Comparison of ENCODE assay signal across 4 worm cellular contexts in the genomic region with DNA sequence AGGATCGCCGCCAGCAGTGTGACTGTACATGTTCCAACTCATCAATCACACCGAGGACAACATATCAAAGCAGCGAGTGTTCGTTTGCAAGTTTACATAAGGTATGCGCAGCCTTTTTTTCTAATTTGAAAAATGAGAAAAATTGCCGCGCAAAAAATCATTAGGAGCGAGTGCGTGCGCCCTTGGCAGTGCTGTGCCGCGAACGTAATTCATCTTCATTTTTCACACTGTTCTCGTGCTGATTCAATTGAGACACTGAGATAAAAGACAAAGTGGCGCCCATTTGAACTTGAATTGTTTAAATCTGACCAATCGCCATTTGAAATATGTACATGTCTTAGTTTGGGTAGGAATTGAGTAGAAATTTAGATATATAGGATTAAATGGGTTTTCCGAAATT.
A peak's percentile ranks its signal among the peaks of the same experiment; 100 is the strongest.
TF ChIP-seq lines count a peak whose summit lies in the region.

No protein-coding gene starts in this region.

TF ChIP-seq in whole organism, L1 larva, 84 proteins besides CTCF, POLR2A, EP300 and RAD21:
- no peak for TF ChIP-seq aha-1 (tag; optimal IDR thresholded peaks at IDR 0.05; lab: Kevin White, UChicago)
- TF ChIP-seq hlh-4 (tag; optimal IDR thresholded peaks at IDR 0.05; lab: Kevin White, UChicago) = no peak
- TF ChIP-seq unc-130 (tag; optimal IDR thresholded peaks at IDR 0.05; lab: Kevin White, UChicago) = no peak
- no peak for TF ChIP-seq fkh-8 (tag; optimal IDR thresholded peaks at IDR 0.05; lab: Kevin White, UChicago)
- peak; percentile 50 for TF ChIP-seq efl-3 (GFP tag; optimal IDR thresholded peaks at IDR 0.05; lab: Kevin White, UChicago)
- TF ChIP-seq swsn-7 (tag; optimal IDR thresholded peaks at IDR 0.05; lab: Kevin White, UChicago) = no peak
- peak in 1 of 2 experiments; percentile 28 for TF ChIP-seq ztf-11 (tag; optimal IDR thresholded peaks at IDR 0.05; lab: Kevin White, UChicago)
- TF ChIP-seq F16B12.6 (tag; optimal IDR thresholded peaks at IDR 0.05; lab: Kevin White, UChicago) = no peak
- no peak for TF ChIP-seq lin-15B (tag; optimal IDR thresholded peaks at IDR 0.05; lab: Kevin White, UChicago)
- peak; percentile 82 for TF ChIP-seq nhr-85 (tag; lab: Kevin White, UChicago)
- TF ChIP-seq pqm-1 (tag; optimal IDR thresholded peaks at IDR 0.05; lab: Kevin White, UChicago) = no peak
- TF ChIP-seq blmp-1 (tag; optimal IDR thresholded peaks at IDR 0.05; lab: Kevin White, UChicago) = peak; percentile 17
- no peak for TF ChIP-seq ztf-4 (tag; optimal IDR thresholded peaks at IDR 0.05; lab: Kevin White, UChicago)
- TF ChIP-seq nhr-20 (tag; optimal IDR thresholded peaks at IDR 0.05; lab: Kevin White, UChicago) = no peak
- peak; percentile 45 for TF ChIP-seq lin-14 (GFP tag; optimal IDR thresholded peaks at IDR 0.05; lab: Kevin White, UChicago)
- peak; percentile 60 for TF ChIP-seq lin-39 (tag; optimal IDR thresholded peaks at IDR 0.05; lab: Kevin White, UChicago)
- no peak for TF ChIP-seq tbx-2 (tag; optimal IDR thresholded peaks at IDR 0.05; lab: Kevin White, UChicago)

TF ChIP-seq in whole organism, L2 larva, 48 proteins besides CTCF, POLR2A, EP300 and RAD21:
- TF ChIP-seq gmeb-1 (tag; optimal IDR thresholded peaks at IDR 0.05; lab: Kevin White, UChicago) (no peak), mab-5 (tag; optimal IDR thresholded peaks at IDR 0.05; lab: Kevin White, UChicago) (no peak), sem-4 (tag; optimal IDR thresholded peaks at IDR 0.05; lab: Kevin White, UChicago) (peak; percentile 28)
TF ChIP-seq in whole organism, L2 larva: peak in this region for 1.

TF ChIP-seq in whole organism, L3 larva, 47 proteins besides CTCF, POLR2A, EP300 and RAD21:
- no peak for TF ChIP-seq zag-1 (tag; optimal IDR thresholded peaks at IDR 0.05; lab: Kevin White, UChicago)
- TF ChIP-seq nhr-25 (tag; optimal IDR thresholded peaks at IDR 0.05; lab: Kevin White, UChicago) = peak; percentile 50
- peak; percentile 64 for TF ChIP-seq lin-39 (tag; optimal IDR thresholded peaks at IDR 0.05; lab: Kevin White, UChicago)

TF ChIP-seq in whole organism, L4 larva, 104 proteins besides CTCF, POLR2A, EP300 and RAD21:
- TF ChIP-seq dve-1 (tag; optimal IDR thresholded peaks at IDR 0.05; lab: Kevin White, UChicago; ENCODE audit: insufficient read depth) = no peak
- no peak for TF ChIP-seq zfp-2 (tag; optimal IDR thresholded peaks at IDR 0.05; lab: Kevin White, UChicago)
- TF ChIP-seq unc-62 (GFP tag; optimal IDR thresholded peaks at IDR 0.05 in 1 of 2; lab: Kevin White, UChicago) = peak in 1 of 2 experiments; percentile 80
- TF ChIP-seq unc-62 (tag; optimal IDR thresholded peaks at IDR 0.05; lab: Kevin White, UChicago) = no peak
- TF ChIP-seq Y48G9A.11 (GFP tag; IDR thresholded peaks at IDR 0.05; lab: Robert Waterston, UW) = no peak
- TF ChIP-seq dmd-8 (GFP tag; IDR thresholded peaks at IDR 0.05; lab: Robert Waterston, UW) = no peak
- peak; percentile 32 for TF ChIP-seq nhr-25 (tag; optimal IDR thresholded peaks at IDR 0.05; lab: Kevin White, UChicago; ENCODE audit: borderline replicate concordance, insufficient read depth)
TF ChIP-seq in whole organism, L4 larva: peak in this region for 2.

Comparison
In these comparisons a context has a peak if more than half of its experiments do, and no peak if none do; other contexts are left out.
1. Of the 29 proteins assayed by ChIP-seq in both whole organism, L4 larva and whole organism, L1 larva: peak only in whole organism, L4 larva: none; only in whole organism, L1 larva: lin-39; in both: none; in neither: 26; mixed calls (peak in some experiments, not most) for 2.